Fruit fly (Drosophila melanogaster) whole organism, embryonic: ENCODE results near the gene RpL32.
A peak's percentile ranks its signal among the peaks of the same experiment; 100 is the strongest.

Source experiments
- Med ChIP-seq: fragments of 200-800 bp; sonication (Bioruptor generic); peaks from one replicate; lab custom pipeline; 2016; ENCODE audit warnings: missing biosample characterization, missing genetic modification characterization, mild to moderate bottlenecking, inconsistent platforms, moderate library complexity
- TFAM ChIP-seq: fragments of 200-800 bp; sonication (Bioruptor generic); optimal IDR thresholded peaks from 2 replicates; lab custom pipeline; 2017; ENCODE audit warnings: missing biosample characterization, missing genetic modification characterization, inconsistent platforms
- Tbp ChIP-seq: fragments of >200 bp; optimal IDR thresholded peaks from 2 replicates; lab custom pipeline; 2018; ENCODE audit warnings: missing biosample characterization, missing genetic modification characterization
- cg ChIP-seq: fragments of 200-800 bp; sonication (Bioruptor generic); optimal IDR thresholded peaks from 3 replicates; lab custom pipeline; 2019; ENCODE audit warnings: missing biosample characterization, mild to moderate bottlenecking, missing genetic modification characterization, moderate library complexity
- tna ChIP-seq: fragments of 200-800 bp; sonication (Bioruptor generic); IDR thresholded peaks from 2 replicates; pipeline ENCODE4 v1.3.6; 2022; ENCODE audit warnings: missing biosample characterization, missing genetic modification characterization; ENCODE audit not compliant: partially characterized antibody
- zf30C ChIP-seq: fragments of 200-800 bp; sonication (Bioruptor generic); optimal IDR thresholded peaks from 3 replicates; lab custom pipeline; 2018; ENCODE audit warnings: missing biosample characterization, mild to moderate bottlenecking, missing genetic modification characterization

DNA sequence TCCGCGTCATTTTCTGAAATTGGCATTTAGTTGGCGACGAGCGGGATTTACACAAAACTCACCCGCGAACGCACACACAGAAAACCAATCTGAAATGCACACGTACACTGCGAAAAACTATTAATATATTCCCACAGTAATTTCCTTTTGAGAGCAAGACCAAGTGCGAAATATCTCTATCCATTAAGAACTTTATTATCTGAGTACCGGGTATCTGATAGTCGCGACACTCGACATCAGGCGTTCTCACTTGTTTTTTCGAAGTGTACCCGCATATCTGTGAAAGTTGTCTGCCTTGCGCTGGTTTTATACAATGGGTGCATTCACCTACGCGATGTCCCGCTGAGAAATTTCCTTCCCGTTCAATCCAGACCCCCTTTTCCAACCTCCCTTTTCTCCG is 30.1 kb upstream of the RpL32 start:
- TF ChIP-seq TFAM (GFP tag; lab: Kevin White, UChicago) (no peak), cg (no peak), Tbp (no peak), Med (GFP tag; lab: Kevin White, UChicago) (peak; percentile 63), zf30C (GFP tag; lab: Kevin White, UChicago) (no peak), tna (GFP tag; lab: Robert Waterston, UW) (no peak)
